Fruit fly (Drosophila melanogaster): Measurements from ENCODE around the gene bb8.

DNA sequence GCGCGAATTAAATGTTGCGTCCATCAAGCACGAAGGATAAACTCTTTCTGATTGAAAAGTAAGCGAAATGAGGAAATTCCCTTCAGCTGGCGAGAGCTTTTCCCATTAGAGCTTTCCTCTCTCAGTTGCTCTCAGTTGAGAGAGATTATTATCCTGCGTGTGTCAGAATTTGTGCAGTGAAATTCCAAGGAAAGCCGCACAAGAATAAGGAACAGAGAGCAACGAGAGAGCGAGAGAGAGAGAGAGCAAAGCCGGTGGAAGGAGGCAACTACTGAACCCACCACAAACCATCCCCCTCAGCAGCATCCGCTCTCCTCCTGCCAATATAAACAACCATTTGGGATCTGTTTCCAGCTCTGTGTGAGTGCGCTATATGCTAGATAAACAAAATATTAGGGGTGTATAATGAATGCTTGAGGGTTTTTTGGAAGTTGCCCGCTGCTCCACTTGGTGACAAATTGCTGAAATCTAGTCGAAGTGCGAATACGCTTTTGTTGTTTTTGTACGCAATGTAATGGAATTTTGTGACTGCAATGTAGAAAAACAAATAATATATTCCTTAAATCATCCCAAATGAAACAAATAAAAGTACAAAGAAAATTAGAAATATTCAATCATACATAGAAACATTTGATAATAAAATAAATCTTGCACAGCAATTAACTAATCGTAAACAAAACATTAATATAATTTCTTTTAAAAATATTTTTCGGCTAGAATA is 41.0 kb downstream of the bb8 start, which contains the start of gene CG4467:
- TF ChIP-seq CTCF (optimal IDR thresholded peaks at IDR 0.05) (no peak), CG8478 (optimal IDR thresholded peaks at IDR 0.05) (no peak)
